Worm (Caenorhabditis elegans): ENCODE results near the gene unc-98.

unc-98 gene

ce11 chrX:7577458-7578158 is 4.2 kb upstream of the unc-98 start:
- TF ChIP-seq nhr-237 (tag; optimal IDR thresholded peaks at IDR 0.05) (no peak), sup-37 (GFP tag; optimal IDR thresholded peaks at IDR 0.05) (no peak), unc-62 (GFP tag; optimal IDR thresholded peaks at IDR 0.05) (no peak), zag-1 (tag; optimal IDR thresholded peaks at IDR 0.05) (no peak), hlh-4 (tag; optimal IDR thresholded peaks at IDR 0.05) (no peak), nhr-12 (tag; optimal IDR thresholded peaks at IDR 0.05) (no peak), lin-14 (GFP tag; optimal IDR thresholded peaks at IDR 0.05) (peak; percentile 39), lir-3 (tag; optimal IDR thresholded peaks at IDR 0.05; ENCODE audit: poor library complexity) (no peak), nhr-28 (tag; optimal IDR thresholded peaks at IDR 0.05) (no peak), ztf-4 (tag; optimal IDR thresholded peaks at IDR 0.05) (no peak), hlh-17 (GFP tag; optimal IDR thresholded peaks at IDR 0.05; ENCODE audit: borderline replicate concordance) (no peak), lin-35 (GFP tag; optimal IDR thresholded peaks at IDR 0.05) (no peak), ets-5 (GFP tag; IDR thresholded peaks at IDR 0.05) (no peak), nhr-76 (tag; optimal IDR thresholded peaks at IDR 0.05) (no peak), unc-30 (tag; optimal IDR thresholded peaks at IDR 0.05) (no peak), lin-15B (tag; optimal IDR thresholded peaks at IDR 0.05) (no peak), tbx-2 (tag; optimal IDR thresholded peaks at IDR 0.05) (no peak), unc-86 (tag; optimal IDR thresholded peaks at IDR 0.05) (no peak), snpc-4 (tag; optimal IDR thresholded peaks at IDR 0.05) (no peak), nhr-85 (tag) (peak; percentile 80), ama-1 (optimal IDR thresholded peaks at IDR 0.05) (no peak), ces-1 (GFP tag; optimal IDR thresholded peaks at IDR 0.05) (no peak), aly-2 (tag; optimal IDR thresholded peaks at IDR 0.05) (no peak), lsy-2 (tag; optimal IDR thresholded peaks at IDR 0.05) (no peak), C34B4.2 (tag; optimal IDR thresholded peaks at IDR 0.05) (no peak), nhr-19 (GFP tag; conservative IDR thresholded peaks at IDR 0.05) (no peak), sptf-1 (tag; optimal IDR thresholded peaks at IDR 0.05) (no peak), tlp-1 (tag; optimal IDR thresholded peaks at IDR 0.05) (no peak), rnt-1 (tag; optimal IDR thresholded peaks at IDR 0.05) (peak; percentile 11), mep-1 (tag; optimal IDR thresholded peaks at IDR 0.05) (peak; percentile 43), fkh-8 (tag; optimal IDR thresholded peaks at IDR 0.05) (no peak), skn-1 (tag; optimal IDR thresholded peaks at IDR 0.05) (no peak), jun-1 (tag; optimal IDR thresholded peaks at IDR 0.05) (no peak), ceh-8 (GFP tag; optimal IDR thresholded peaks at IDR 0.05) (no peak), pax-3 (tag; optimal IDR thresholded peaks at IDR 0.05) (no peak), nhr-90 (tag; optimal IDR thresholded peaks at IDR 0.05; ENCODE audit: poor library complexity) (no peak), blmp-1 (tag; optimal IDR thresholded peaks at IDR 0.05) (peak; percentile 30), aha-1 (tag; optimal IDR thresholded peaks at IDR 0.05) (no peak), nhr-71 (tag; optimal IDR thresholded peaks at IDR 0.05) (peak; percentile 6), fos-1 (tag; optimal IDR thresholded peaks at IDR 0.05) (peak; percentile 1), ceh-63 (GFP tag; optimal IDR thresholded peaks at IDR 0.05) (no peak), xbp-1 (tag; optimal IDR thresholded peaks at IDR 0.05) (no peak), dsc-1 (tag; optimal IDR thresholded peaks at IDR 0.05) (no peak), Y116A8C.19 (tag; optimal IDR thresholded peaks at IDR 0.05; ENCODE audit: borderline replicate concordance) (no peak), mef-2 (tag; optimal IDR thresholded peaks at IDR 0.05) (no peak)

DNA sequence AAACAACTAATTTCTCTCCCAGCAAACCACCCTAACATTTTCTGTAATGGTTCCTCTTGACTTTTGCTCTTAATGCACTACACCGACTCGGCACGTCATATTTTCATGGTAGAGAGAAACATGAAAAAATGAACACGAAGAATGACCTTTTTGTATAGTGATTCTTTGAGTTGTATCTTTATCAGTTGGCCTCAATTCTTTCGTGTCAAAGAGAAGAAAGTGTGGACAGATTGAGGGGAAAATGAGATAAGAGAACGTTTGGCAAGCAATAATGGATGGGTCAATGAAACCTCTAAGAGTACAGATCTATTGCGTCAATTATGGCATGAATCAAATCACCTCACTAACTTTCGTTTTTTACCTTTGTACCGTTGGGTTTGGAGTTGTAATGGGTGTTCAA is 2.5 kb upstream of the unc-98 start:
- TF ChIP-seq ceh-90 (tag; optimal IDR thresholded peaks at IDR 0.05) (no peak), mef-2 (tag; optimal IDR thresholded peaks at IDR 0.05) (no peak), nhr-20 (tag; optimal IDR thresholded peaks at IDR 0.05) (no peak), hlh-17 (GFP tag; optimal IDR thresholded peaks at IDR 0.05; ENCODE audit: borderline replicate concordance) (no peak), snpc-4 (tag; optimal IDR thresholded peaks at IDR 0.05) (no peak), unc-62 (GFP tag; optimal IDR thresholded peaks at IDR 0.05) (no peak), pax-3 (tag; optimal IDR thresholded peaks at IDR 0.05) (no peak), nhr-76 (tag; optimal IDR thresholded peaks at IDR 0.05) (no peak), F16B12.6 (tag; optimal IDR thresholded peaks at IDR 0.05) (no peak), unc-86 (tag; optimal IDR thresholded peaks at IDR 0.05) (no peak), sup-37 (GFP tag; optimal IDR thresholded peaks at IDR 0.05) (no peak), efl-3 (GFP tag; optimal IDR thresholded peaks at IDR 0.05) (no peak), lin-39 (tag; optimal IDR thresholded peaks at IDR 0.05) (no peak), aly-2 (tag; optimal IDR thresholded peaks at IDR 0.05) (no peak), ceh-88 (GFP tag; IDR thresholded peaks at IDR 0.05) (no peak), unc-130 (tag; optimal IDR thresholded peaks at IDR 0.05) (no peak), mab-9 (GFP tag; IDR thresholded peaks at IDR 0.05) (no peak), nhr-11 (tag; optimal IDR thresholded peaks at IDR 0.05) (no peak), zag-1 (tag; optimal IDR thresholded peaks at IDR 0.05) (no peak), ztf-4 (tag; optimal IDR thresholded peaks at IDR 0.05) (no peak), lin-35 (GFP tag; optimal IDR thresholded peaks at IDR 0.05) (peak in 1 of 2 experiments; percentile 2)

Measured in whole organism, L1 larva.